Worm (Caenorhabditis elegans): ENCODE results near the gene srh-83.
A peak's percentile ranks its signal among the peaks of the same experiment; 100 is the strongest.

srh-83 gene

DNA sequence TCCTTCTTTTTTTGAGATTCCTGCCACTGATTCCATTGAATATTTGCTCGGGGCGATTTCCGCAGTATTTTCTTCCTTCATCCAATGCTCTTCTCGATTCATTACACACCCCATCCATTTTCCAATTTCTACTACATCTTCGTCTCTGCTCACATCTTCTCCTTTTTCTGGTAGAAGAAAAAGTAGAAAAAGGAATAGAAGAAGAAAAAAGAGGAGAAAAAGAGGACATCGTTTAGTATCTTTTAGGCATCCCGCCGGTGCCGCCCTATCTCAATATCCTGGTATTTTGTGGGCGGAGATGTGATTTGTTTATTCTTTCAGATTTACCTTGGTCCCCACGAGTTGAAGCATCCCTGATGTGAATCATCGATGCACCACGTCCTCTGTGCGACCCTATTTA lies 10.9 kb downstream of the srh-83 start, which contains the start of gene lgc-39:
lgc-39 (plus strand) TSS at position 301 of the 400 bp plus-strand sequence.
- no peak for TF ChIP-seq nhr-120 (GFP tag; IDR thresholded peaks at IDR 0.05)
- no peak for TF ChIP-seq somi-1 (GFP tag; optimal IDR thresholded peaks at IDR 0.05)
- no peak for TF ChIP-seq nfyb-1 (GFP tag; IDR thresholded peaks at IDR 0.05)
- TF ChIP-seq atf-7 (tag; optimal IDR thresholded peaks at IDR 0.05), result no peak
- TF ChIP-seq zfh-2 (GFP tag; conservative IDR thresholded peaks at IDR 0.05), result no peak
- no peak for TF ChIP-seq F57C9.4 (tag; optimal IDR thresholded peaks at IDR 0.05)
- no peak for TF ChIP-seq egl-18 (GFP tag; IDR thresholded peaks at IDR 0.05)
- no peak for TF ChIP-seq madf-3 (GFP tag; IDR thresholded peaks at IDR 0.05)
- no peak for TF ChIP-seq B0035.1 (tag; optimal IDR thresholded peaks at IDR 0.05)
- TF ChIP-seq madf-10 (tag; optimal IDR thresholded peaks at IDR 0.05), result no peak
- no peak for TF ChIP-seq rcor-1 (GFP tag; IDR thresholded peaks at IDR 0.05)
- no peak for TF ChIP-seq nhr-179 (tag; optimal IDR thresholded peaks at IDR 0.05)
- TF ChIP-seq F39B2.1 (GFP tag; IDR thresholded peaks at IDR 0.05), result no peak
- no peak for TF ChIP-seq sea-2 (GFP tag; IDR thresholded peaks at IDR 0.05)
- no peak for TF ChIP-seq snpc-1.3 (tag; optimal IDR thresholded peaks at IDR 0.05; ENCODE audit: insufficient read depth)
- no peak for TF ChIP-seq lin-40 (tag; optimal IDR thresholded peaks at IDR 0.05)
- TF ChIP-seq bed-2 (GFP tag; IDR thresholded peaks at IDR 0.05), result no peak
- no peak for TF ChIP-seq ztf-3 (GFP tag; optimal IDR thresholded peaks at IDR 0.05)
- TF ChIP-seq lag-1 (GFP tag; IDR thresholded peaks at IDR 0.05), result no peak
- no peak for TF ChIP-seq nfya-1 (tag; optimal IDR thresholded peaks at IDR 0.05; ENCODE audit: borderline replicate concordance, insufficient read depth)

DNA sequence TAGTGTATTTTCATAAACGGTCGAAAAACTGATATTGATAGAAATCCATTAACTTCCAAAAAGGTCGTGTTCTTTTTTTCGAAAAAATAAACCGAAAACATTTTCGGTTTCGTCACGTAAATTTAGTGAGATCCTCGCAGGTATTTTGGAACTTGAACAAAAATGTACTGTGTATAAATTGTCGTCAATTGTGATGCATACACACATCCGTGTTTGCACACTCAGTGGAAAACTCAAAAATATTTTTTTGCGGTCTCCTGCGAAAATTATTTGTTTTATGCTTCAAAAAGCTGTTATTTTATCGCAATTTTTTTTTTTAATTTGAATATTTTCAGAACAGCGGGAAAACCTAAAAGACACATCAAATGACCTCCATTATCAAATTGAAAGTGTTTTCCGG lies 14.5 kb downstream of the srh-83 start, which contains the start of gene cpsf-2:
cpsf-2 (plus strand) TSS at position 330 of the 400 bp plus-strand sequence.
- TF ChIP-seq efl-1 (GFP tag; optimal IDR thresholded peaks at IDR 0.05), result peak; percentile 3
- TF ChIP-seq snpc-3.4 (tag; optimal IDR thresholded peaks at IDR 0.05), result no peak
- no peak for TF ChIP-seq nhr-80 (tag; optimal IDR thresholded peaks at IDR 0.05)

- TF ChIP-seq ekl-4 (GFP tag; IDR thresholded peaks at IDR 0.05) (no peak), sptf-2 (GFP tag; optimal IDR thresholded peaks at IDR 0.05) (no peak), hlh-26 (GFP tag; conservative IDR thresholded peaks at IDR 0.05) (no peak), let-526 (GFP tag; IDR thresholded peaks at IDR 0.05) (no peak)
These were observed 20.2 kb downstream of the srh-83 start, which contains the start of gene pitr-5 for ce11 chrV:7184549-7184948. pitr-5 (plus strand) TSS chrV:7184849.

ce11 chrV:7186599-7186998 lies 22.3 kb downstream of the srh-83 start:
- no peak for TF ChIP-seq F57A8.1 (GFP tag; optimal IDR thresholded peaks at IDR 0.05)
- no peak for TF ChIP-seq bed-2 (GFP tag; IDR thresholded peaks at IDR 0.05)
- TF ChIP-seq attf-3 (GFP tag; conservative IDR thresholded peaks at IDR 0.05), result no peak
- TF ChIP-seq cebp-1 (GFP tag; IDR thresholded peaks at IDR 0.05), result no peak
- peak; percentile 49 for TF ChIP-seq cebp-1 (tag; optimal IDR thresholded peaks at IDR 0.05)
- peak; percentile 68 for TF ChIP-seq nhr-80 (tag; optimal IDR thresholded peaks at IDR 0.05)

ce11 chrV:7187295-7187694 lies 23.0 kb downstream of the srh-83 start:
- TF ChIP-seq nhr-80 (tag; optimal IDR thresholded peaks at IDR 0.05), result peak; percentile 55
- no peak for TF ChIP-seq madf-10 (tag; optimal IDR thresholded peaks at IDR 0.05)
- no peak for TF ChIP-seq lin-35 (GFP tag; optimal IDR thresholded peaks at IDR 0.05)
- no peak for TF ChIP-seq ets-4 (GFP tag; optimal IDR thresholded peaks at IDR 0.05)

Data from whole organism, young adult.